Worm (Caenorhabditis elegans): ENCODE measurements around the gene B0334.4.

DNA sequence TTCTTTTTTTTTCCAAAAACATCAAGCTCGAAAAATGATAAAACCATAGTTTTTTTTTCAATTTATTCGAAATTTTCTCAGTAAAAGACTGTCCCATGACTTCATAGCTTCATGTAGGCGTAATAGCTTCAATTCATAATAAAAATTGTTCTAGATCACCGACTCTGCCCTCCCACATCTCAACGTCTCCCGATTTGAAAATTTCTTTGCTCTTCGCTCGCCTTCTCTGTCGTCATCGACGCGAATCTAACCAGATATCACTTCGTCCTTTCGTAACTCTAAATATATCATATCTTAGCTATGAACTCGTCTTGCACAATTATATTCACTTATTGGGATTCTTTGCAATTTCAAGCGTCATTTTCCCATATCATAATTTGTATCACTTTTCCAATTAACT is 19.3 kb downstream of the B0334.4 start, which contains the start of gene srh-44:
- TF ChIP-seq nhr-11 (tag; optimal IDR thresholded peaks at IDR 0.05) = no peak
- no peak for TF ChIP-seq nhr-28 (tag; optimal IDR thresholded peaks at IDR 0.05)
- no peak for TF ChIP-seq ets-5 (GFP tag; IDR thresholded peaks at IDR 0.05)
- no peak for TF ChIP-seq nhr-90 (tag; optimal IDR thresholded peaks at IDR 0.05; ENCODE audit: poor library complexity)
- TF ChIP-seq mep-1 (tag; optimal IDR thresholded peaks at IDR 0.05) = no peak
- TF ChIP-seq elt-2 (tag; optimal IDR thresholded peaks at IDR 0.05) = no peak
- TF ChIP-seq ces-1 (GFP tag; optimal IDR thresholded peaks at IDR 0.05) = no peak

All from whole organism, L1 larva.